Worm (Caenorhabditis elegans) whole organism, L4 larva: ENCODE results near the gene T24D5.1.

Experiments used
- ama-1 ChIP-seq: fragments of 150-350 bp; optimal IDR thresholded peaks from 2 replicates; lab custom pipeline; 2014; ENCODE audit warnings: inconsistent platforms, mixed read lengths
- ctbp-1 ChIP-seq: fragments of 200-800 bp; sonication (Bioruptor generic); IDR thresholded peaks from 2 replicates; pipeline ENCODE4 v1.3.6; 2022; ENCODE audit warnings: missing genetic modification reagents, missing genetic modification characterization, missing compliant biosample characterization
- madf-5 ChIP-seq, 2 experiments: fragments of 200-800 bp; sonication (Bioruptor generic); IDR thresholded peaks; 2 replicates each; pipeline ENCODE4 v1.3.6; 2022; ENCODE audit warnings: missing compliant biosample characterization in 2 of 2, missing genetic modification characterization in 2 of 2
- nhr-77 ChIP-seq: fragments of 150-350 bp; optimal IDR thresholded peaks from 2 replicates; lab custom pipeline; 2014; ENCODE audit warnings: missing biosample characterization, missing genetic modification characterization
- pqm-1 ChIP-seq: sonication (generic microtip); optimal IDR thresholded peaks from 2 replicates; lab custom pipeline; 2017; ENCODE audit warnings: missing biosample characterization, missing genetic modification characterization

DNA sequence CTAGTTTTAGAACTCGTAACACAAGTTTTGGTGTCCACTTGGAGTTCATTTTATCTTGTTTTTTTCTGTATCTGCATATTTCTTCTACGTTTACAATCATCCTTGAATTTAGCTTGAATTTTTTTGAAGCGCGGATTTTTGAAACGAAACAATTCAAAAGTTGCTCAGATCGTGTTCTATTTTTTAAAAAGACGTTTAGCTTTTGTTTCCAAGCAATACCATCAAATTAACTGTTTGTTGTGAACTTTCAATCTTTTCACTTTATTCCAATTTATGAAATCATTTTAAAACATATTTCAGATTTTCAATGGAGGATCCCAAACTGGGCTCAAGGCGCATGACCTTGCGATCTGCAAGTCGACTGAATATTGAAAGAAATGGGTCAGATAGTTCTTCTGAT is 44.6 kb downstream of the T24D5.1 start, which contains the start of gene R09A8.2:
- TF ChIP-seq madf-5 (GFP tag; IDR thresholded peaks at IDR 0.05; lab: Robert Waterston, UW) (no peak), pqm-1 (tag; lab: Kevin White, UChicago) (no peak), nhr-77 (tag; lab: Kevin White, UChicago) (no peak), ctbp-1 (GFP tag; lab: Robert Waterston, UW) (no peak), ama-1 (lab: Kevin White, UChicago) (no peak)
